Worm (Caenorhabditis elegans) whole organism, early embryonic: ENCODE data around the gene atx-3.

Experiments
- B0310.2 ChIP-seq: sonication (generic microtip); optimal IDR thresholded peaks from 2 replicates; lab custom pipeline; 2016; ENCODE audit warnings: mild to moderate bottlenecking, missing genetic modification characterization, missing compliant biosample characterization
- F13C5.2 ChIP-seq: sonication (generic microtip); optimal IDR thresholded peaks from 2 replicates; lab custom pipeline; 2017; ENCODE audit warnings: mild to moderate bottlenecking, missing genetic modification characterization, inconsistent platforms, missing compliant biosample characterization
- ama-1 ChIP-seq: fragments of 150-350 bp; optimal IDR thresholded peaks from 2 replicates; lab custom pipeline; 2014
- ceh-13 ChIP-seq: fragments of 200-800 bp; sonication (Bioruptor generic); optimal IDR thresholded peaks from 2 replicates; lab custom pipeline; 2018; ENCODE audit warnings: mild to moderate bottlenecking, missing genetic modification characterization, missing compliant biosample characterization
- ceh-36 ChIP-seq: sonication (generic microtip); optimal IDR thresholded peaks from 2 replicates; lab custom pipeline; 2016; ENCODE audit warnings: missing genetic modification characterization, inconsistent platforms, missing compliant biosample characterization
- ets-7 ChIP-seq: sonication (generic microtip); optimal IDR thresholded peaks from 2 replicates; lab custom pipeline; 2016; ENCODE audit warnings: missing genotype, missing genetic modification characterization, missing compliant biosample characterization
- flt-1 ChIP-seq: fragments of 200-800 bp; sonication (Bioruptor generic); IDR thresholded peaks from 2 replicates; pipeline ENCODE4 v1.3.6; 2022; ENCODE audit warnings: missing genetic modification characterization, missing compliant biosample characterization
- hmg-4 ChIP-seq: fragments of 200-800 bp; sonication (Bioruptor generic); optimal IDR thresholded peaks from 2 replicates; lab custom pipeline; 2018; ENCODE audit warnings: mild to moderate bottlenecking, missing genetic modification characterization, missing compliant biosample characterization
- hnd-1 ChIP-seq: sonication (generic microtip); optimal IDR thresholded peaks from 2 replicates; lab custom pipeline; 2016; ENCODE audit warnings: missing genetic modification characterization, missing compliant biosample characterization
- scrt-1 ChIP-seq: fragments of 200-800 bp; sonication (Bioruptor generic); IDR thresholded peaks from 2 replicates; pipeline ENCODE4 v1.3.6; 2022; ENCODE audit warnings: missing genetic modification characterization, missing compliant biosample characterization
- sea-1 ChIP-seq: fragments of 200-800 bp; sonication (Bioruptor generic); conservative IDR thresholded peaks from 2 replicates; pipeline ENCODE4 v1.3.6; 2022; ENCODE audit warnings: missing genetic modification characterization, missing compliant biosample characterization
- tbx-11 ChIP-seq: fragments of 200-800 bp; sonication (Bioruptor generic); IDR thresholded peaks from 2 replicates; pipeline ENCODE4 v1.3.6; 2022; ENCODE audit warnings: missing genetic modification characterization, missing compliant biosample characterization

- TF ChIP-seq F13C5.2: no peak
- TF ChIP-seq sea-1 (GFP tag; lab: Robert Waterston, UW): no peak
- TF ChIP-seq ceh-36: no peak
- no peak for TF ChIP-seq hmg-4 (GFP tag; lab: Kevin White, UChicago)
- no peak for TF ChIP-seq ama-1 (lab: Kevin White, UChicago)
- TF ChIP-seq hnd-1 (tag; lab: Kevin White, UChicago): no peak
- TF ChIP-seq ceh-13 (GFP tag; lab: Kevin White, UChicago): no peak
- no peak for TF ChIP-seq B0310.2 (tag; lab: Kevin White, UChicago)
- no peak for TF ChIP-seq flt-1 (GFP tag; lab: Robert Waterston, UW)
- no peak for TF ChIP-seq ets-7 (tag; lab: Kevin White, UChicago)
- no peak for TF ChIP-seq tbx-11
- no peak for TF ChIP-seq scrt-1 (GFP tag; lab: Robert Waterston, UW)
Measured at ce11 chrV:15567344-15567804, 9.9 kb downstream of the atx-3 start, which contains the start of gene acs-2.
